Fruit fly (Drosophila melanogaster): Measurements from ENCODE around the gene hry.

The hry gene

dm6 chr3L:8695959-8696358, 20.4 kb downstream of the hry start:
- TF ChIP-seq EcR (GFP tag; optimal IDR thresholded peaks at IDR 0.05) = no peak
- no peak for TF ChIP-seq usp (GFP tag; optimal IDR thresholded peaks at IDR 0.05)
- TF ChIP-seq psq (optimal IDR thresholded peaks at IDR 0.05) = no peak
- TF ChIP-seq pan (optimal IDR thresholded peaks at IDR 0.05) = no peak
- TF ChIP-seq CG8478 (optimal IDR thresholded peaks at IDR 0.05) = no peak
- no peak for TF ChIP-seq Dll (optimal IDR thresholded peaks at IDR 0.05)

dm6 chr3L:8696487-8696954, 21.0 kb downstream of the hry start:
- TF ChIP-seq EcR (GFP tag; optimal IDR thresholded peaks at IDR 0.05) = peak; percentile 1 to 30
- TF ChIP-seq pan (optimal IDR thresholded peaks at IDR 0.05) = no peak

dm6 chr3L:8697862-8698261, 22.3 kb downstream of the hry start:
- TF ChIP-seq CG8478 (optimal IDR thresholded peaks at IDR 0.05) = no peak

dm6 chr3L:8698493-8699166, 23.1 kb downstream of the hry start:
- no peak for TF ChIP-seq usp (GFP tag; optimal IDR thresholded peaks at IDR 0.05)
- no peak for TF ChIP-seq EcR (GFP tag; optimal IDR thresholded peaks at IDR 0.05)
- TF ChIP-seq CG8478 (optimal IDR thresholded peaks at IDR 0.05) = no peak
- no peak for TF ChIP-seq Dll (optimal IDR thresholded peaks at IDR 0.05)
- no peak for TF ChIP-seq psq (optimal IDR thresholded peaks at IDR 0.05)
- no peak for TF ChIP-seq pan (optimal IDR thresholded peaks at IDR 0.05)

dm6 chr3L:8699612-8700011, 24.1 kb downstream of the hry start:
- TF ChIP-seq EcR (GFP tag; optimal IDR thresholded peaks at IDR 0.05) (peak in 1 of 2 experiments; percentile 56), usp (GFP tag; optimal IDR thresholded peaks at IDR 0.05) (no peak)

- TF ChIP-seq Dll (optimal IDR thresholded peaks at IDR 0.05) (no peak), psq (optimal IDR thresholded peaks at IDR 0.05) (no peak), pan (optimal IDR thresholded peaks at IDR 0.05) (no peak), usp (GFP tag; optimal IDR thresholded peaks at IDR 0.05) (no peak), EcR (GFP tag; optimal IDR thresholded peaks at IDR 0.05) (peak in 1 of 2 experiments; percentile 23), CG8478 (optimal IDR thresholded peaks at IDR 0.05) (no peak)
These were observed 24.6 kb downstream of the hry start for dm6 chr3L:8700054-8700642.

dm6 chr3L:8700643-8701208, 25.2 kb downstream of the hry start:
- TF ChIP-seq pan (optimal IDR thresholded peaks at IDR 0.05) = no peak
- no peak for TF ChIP-seq Dll (optimal IDR thresholded peaks at IDR 0.05)
- no peak for TF ChIP-seq EcR (GFP tag; optimal IDR thresholded peaks at IDR 0.05)
- no peak for TF ChIP-seq usp (GFP tag; optimal IDR thresholded peaks at IDR 0.05)
- no peak for TF ChIP-seq CG8478 (optimal IDR thresholded peaks at IDR 0.05)

- TF ChIP-seq usp (GFP tag; optimal IDR thresholded peaks at IDR 0.05) (no peak), psq (optimal IDR thresholded peaks at IDR 0.05) (no peak), EcR (GFP tag; optimal IDR thresholded peaks at IDR 0.05) (no peak), Dll (optimal IDR thresholded peaks at IDR 0.05) (no peak), CG8478 (optimal IDR thresholded peaks at IDR 0.05) (no peak), pan (optimal IDR thresholded peaks at IDR 0.05) (peak; percentile 13)
These were observed 26.3 kb downstream of the hry start for dm6 chr3L:8701697-8702349.

dm6 chr3L:8702448-8702847, 26.9 kb downstream of the hry start:
- TF ChIP-seq psq (optimal IDR thresholded peaks at IDR 0.05) = no peak
- no peak for TF ChIP-seq CG8478 (optimal IDR thresholded peaks at IDR 0.05)
- no peak for TF ChIP-seq Dll (optimal IDR thresholded peaks at IDR 0.05)
- no peak for TF ChIP-seq pan (optimal IDR thresholded peaks at IDR 0.05)
- no peak for TF ChIP-seq usp (GFP tag; optimal IDR thresholded peaks at IDR 0.05)
- TF ChIP-seq EcR (GFP tag; optimal IDR thresholded peaks at IDR 0.05) = no peak

dm6 chr3L:8703707-8704236, 28.2 kb downstream of the hry start:
- TF ChIP-seq psq (optimal IDR thresholded peaks at IDR 0.05) = no peak
- no peak for TF ChIP-seq Dll (optimal IDR thresholded peaks at IDR 0.05)
- no peak for TF ChIP-seq pan (optimal IDR thresholded peaks at IDR 0.05)
- TF ChIP-seq CG8478 (optimal IDR thresholded peaks at IDR 0.05) = no peak
- TF ChIP-seq usp (GFP tag; optimal IDR thresholded peaks at IDR 0.05) = no peak
- TF ChIP-seq EcR (GFP tag; optimal IDR thresholded peaks at IDR 0.05) = no peak

dm6 chr3L:8704713-8705412, 29.3 kb downstream of the hry start:
- TF ChIP-seq usp (GFP tag; optimal IDR thresholded peaks at IDR 0.05) = no peak
- no peak for TF ChIP-seq Dll (optimal IDR thresholded peaks at IDR 0.05)
- TF ChIP-seq pan (optimal IDR thresholded peaks at IDR 0.05) = no peak
- TF ChIP-seq CG8478 (optimal IDR thresholded peaks at IDR 0.05) = no peak
- TF ChIP-seq psq (optimal IDR thresholded peaks at IDR 0.05) = no peak
- TF ChIP-seq EcR (GFP tag; optimal IDR thresholded peaks at IDR 0.05) = no peak

dm6 chr3L:8707075-8707474, 31.5 kb downstream of the hry start:
- TF ChIP-seq CG8478 (optimal IDR thresholded peaks at IDR 0.05) (no peak), Dll (optimal IDR thresholded peaks at IDR 0.05) (no peak), psq (optimal IDR thresholded peaks at IDR 0.05) (no peak), pan (optimal IDR thresholded peaks at IDR 0.05) (no peak), usp (GFP tag; optimal IDR thresholded peaks at IDR 0.05) (no peak), EcR (GFP tag; optimal IDR thresholded peaks at IDR 0.05) (no peak)

Measured in whole organism.